1 fruit fly cellular context compared by ENCODE assay signal in genomic region chr3R:14717076-14717711, dm6.
TF ChIP-seq lines count a peak whose summit lies in the region.

No protein-coding gene starts in this region.

TF ChIP-seq in whole organism, embryonic, 481 proteins besides CTCF, POLR2A, EP300 and RAD21 (continued from another document):
- TF ChIP-seq CG15514 (GFP tag; optimal IDR thresholded peaks at IDR 0.05; lab: Kevin White, UChicago): no peak
- no peak for TF ChIP-seq lilli (GFP tag; optimal IDR thresholded peaks at IDR 0.05; lab: Kevin White, UChicago)
- TF ChIP-seq h (optimal IDR thresholded peaks at IDR 0.05; lab: Kevin White, UChicago): no peak
- TF ChIP-seq Dip2 (GFP tag; IDR thresholded peaks at IDR 0.05; lab: Robert Waterston, UW): no peak
- TF ChIP-seq lov (optimal IDR thresholded peaks at IDR 0.05; lab: Kevin White, UChicago): no peak
- TF ChIP-seq lov (GFP tag; IDR thresholded peaks at IDR 0.05; lab: Robert Waterston, UW): 0 out of 3 replicates have a peak, but pooled peaks have one; percentile 29
- TF ChIP-seq ham (GFP tag; IDR thresholded peaks at IDR 0.05; lab: Robert Waterston, UW): no peak
- TF ChIP-seq CG31388 (GFP tag; optimal IDR thresholded peaks at IDR 0.05; lab: Kevin White, UChicago): no peak
- no peak for TF ChIP-seq Ssrp (tag; optimal IDR thresholded peaks at IDR 0.05; lab: Kevin White, UChicago)
- TF ChIP-seq Oaz (GFP tag; IDR thresholded peaks at IDR 0.05; lab: Robert Waterston, UW): no peak
- TF ChIP-seq zen2 (GFP tag; IDR thresholded peaks at IDR 0.05; lab: Robert Waterston, UW; ENCODE audit: partially characterized antibody): no peak
- no peak for TF ChIP-seq gem (tag; optimal IDR thresholded peaks at IDR 0.05; lab: Kevin White, UChicago)
- no peak for TF ChIP-seq chif (GFP tag; optimal IDR thresholded peaks at IDR 0.05; lab: Kevin White, UChicago)
- TF ChIP-seq pnt (GFP tag; optimal IDR thresholded peaks at IDR 0.05; lab: Kevin White, UChicago): no peak
- TF ChIP-seq CG6854 (GFP tag; optimal IDR thresholded peaks at IDR 0.05; lab: Kevin White, UChicago): no peak
- TF ChIP-seq pita (GFP tag; optimal IDR thresholded peaks at IDR 0.05; lab: Kevin White, UChicago): no peak
- no peak for TF ChIP-seq Elba2 (GFP tag; optimal IDR thresholded peaks at IDR 0.05; lab: Kevin White, UChicago)
- peak; percentile 27 to 38 for TF ChIP-seq bsh (GFP tag; optimal IDR thresholded peaks at IDR 0.05; lab: Kevin White, UChicago)
- no peak for TF ChIP-seq Neu2 (GFP tag; optimal IDR thresholded peaks at IDR 0.05; lab: Kevin White, UChicago; ENCODE audit: borderline replicate concordance)
- TF ChIP-seq lola (GFP tag; optimal IDR thresholded peaks at IDR 0.05; lab: Kevin White, UChicago): no peak
- TF ChIP-seq ATbp (GFP tag; optimal IDR thresholded peaks at IDR 0.05; lab: Kevin White, UChicago): no peak
- TF ChIP-seq CG8944 (GFP tag; optimal IDR thresholded peaks at IDR 0.05; lab: Kevin White, UChicago): no peak
- TF ChIP-seq CoRest (tag; optimal IDR thresholded peaks at IDR 0.05; lab: Kevin White, UChicago): no peak
- no peak for TF ChIP-seq Hmr (GFP tag; optimal IDR thresholded peaks at IDR 0.05; lab: Kevin White, UChicago)
- no peak for TF ChIP-seq ttk (GFP tag; IDR thresholded peaks at IDR 0.05; lab: Robert Waterston, UW)
- TF ChIP-seq CG17912 (GFP tag; optimal IDR thresholded peaks at IDR 0.05; lab: Kevin White, UChicago): no peak
- TF ChIP-seq Hmx (GFP tag; optimal IDR thresholded peaks at IDR 0.05; lab: Kevin White, UChicago): no peak
- 0 out of 2 replicates have a peak, but pooled peaks have one; percentile 31 for TF ChIP-seq stc (GFP tag; IDR thresholded peaks at IDR 0.05; lab: Robert Waterston, UW)
- no peak for TF ChIP-seq slp2 (GFP tag; optimal IDR thresholded peaks at IDR 0.05; lab: Kevin White, UChicago)
- TF ChIP-seq bigmax (GFP tag; optimal IDR thresholded peaks at IDR 0.05; lab: Kevin White, UChicago): no peak
- TF ChIP-seq prd (optimal IDR thresholded peaks at IDR 0.05; lab: Kevin White, UChicago): no peak
- TF ChIP-seq prd (GFP tag; IDR thresholded peaks at IDR 0.05; lab: Robert Waterston, UW): peak; percentile 47; the same call in 2 of the 3 replicates
- no peak for TF ChIP-seq zfh2 (GFP tag; optimal IDR thresholded peaks at IDR 0.05; lab: Kevin White, UChicago)
- no peak for TF ChIP-seq br (optimal IDR thresholded peaks at IDR 0.05; lab: Kevin White, UChicago)
- no peak for TF ChIP-seq CG13287 (GFP tag; IDR thresholded peaks at IDR 0.05; lab: Robert Waterston, UW; ENCODE audit: partially characterized antibody)
- TF ChIP-seq oc (tag; optimal IDR thresholded peaks at IDR 0.05; lab: Kevin White, UChicago): peak; percentile 67
- no peak for TF ChIP-seq ato (GFP tag; IDR thresholded peaks at IDR 0.05; lab: Robert Waterston, UW; ENCODE audit: partially characterized antibody)
- no peak for TF ChIP-seq sob (GFP tag; IDR thresholded peaks at IDR 0.05; lab: Robert Waterston, UW)
- TF ChIP-seq Blimp-1 (GFP tag; optimal IDR thresholded peaks at IDR 0.05; lab: Kevin White, UChicago): peak; percentile 1
- TF ChIP-seq twi (tag; optimal IDR thresholded peaks at IDR 0.05; lab: Kevin White, UChicago): peak; percentile 100
- no peak for TF ChIP-seq Hey (tag; optimal IDR thresholded peaks at IDR 0.05; lab: Kevin White, UChicago)
- TF ChIP-seq CG15696 (tag; optimal IDR thresholded peaks at IDR 0.05; lab: Kevin White, UChicago): no peak
- no peak for TF ChIP-seq her (GFP tag; optimal IDR thresholded peaks at IDR 0.05; lab: Kevin White, UChicago)
- TF ChIP-seq exex (tag; optimal IDR thresholded peaks at IDR 0.05; lab: Kevin White, UChicago): peak; percentile 20
- no peak for TF ChIP-seq CG43689 (GFP tag; IDR thresholded peaks at IDR 0.05; lab: Robert Waterston, UW)
- no peak for TF ChIP-seq NfI (GFP tag; optimal IDR thresholded peaks at IDR 0.05; lab: Kevin White, UChicago)
- no peak for TF ChIP-seq Hr78 (GFP tag; optimal IDR thresholded peaks at IDR 0.05; lab: Kevin White, UChicago)
- TF ChIP-seq CG42726 (GFP tag; IDR thresholded peaks at IDR 0.05; lab: Robert Waterston, UW; ENCODE audit: partially characterized antibody): no peak
- TF ChIP-seq Sry-δ (GFP tag; optimal IDR thresholded peaks at IDR 0.05; lab: Kevin White, UChicago): no peak
- no peak for TF ChIP-seq CG3065 (GFP tag; optimal IDR thresholded peaks at IDR 0.05; lab: Kevin White, UChicago)
- TF ChIP-seq CG13296 (GFP tag; optimal IDR thresholded peaks at IDR 0.05; lab: Kevin White, UChicago): no peak
- 0 out of 3 replicates have a peak, but pooled peaks have one; percentile 24 for TF ChIP-seq H15 (GFP tag; IDR thresholded peaks at IDR 0.05; lab: Robert Waterston, UW)
- peak; percentile 41 for TF ChIP-seq cg (GFP tag; optimal IDR thresholded peaks at IDR 0.05; lab: Kevin White, UChicago)
- TF ChIP-seq sug (tag; optimal IDR thresholded peaks at IDR 0.05; lab: Kevin White, UChicago): peak; percentile 24
- TF ChIP-seq Dll (GFP tag; IDR thresholded peaks at IDR 0.05; lab: Robert Waterston, UW; ENCODE audit: partially characterized antibody): no peak
- TF ChIP-seq CG10366 (GFP tag; IDR thresholded peaks at IDR 0.05; lab: Robert Waterston, UW): peak; percentile 16; the same call in 1 of the 2 replicates
- no peak for TF ChIP-seq trh (GFP tag; optimal IDR thresholded peaks at IDR 0.05; lab: Kevin White, UChicago)
- TF ChIP-seq onecut (GFP tag; IDR thresholded peaks at IDR 0.05; lab: Robert Waterston, UW): no peak
- TF ChIP-seq CG4360 (GFP tag; IDR thresholded peaks at IDR 0.05; lab: Robert Waterston, UW): no peak
- no peak for TF ChIP-seq CG11695 (GFP tag; IDR thresholded peaks at IDR 0.05; lab: Robert Waterston, UW)
- TF ChIP-seq Chrac-16 (GFP tag; optimal IDR thresholded peaks at IDR 0.05; lab: Kevin White, UChicago): no peak
- no peak for TF ChIP-seq sr (GFP tag; IDR thresholded peaks at IDR 0.05; lab: Robert Waterston, UW)
- TF ChIP-seq danr (GFP tag; IDR thresholded peaks at IDR 0.05; lab: Robert Waterston, UW): no peak
- peak; percentile 43 for TF ChIP-seq ac (GFP tag; optimal IDR thresholded peaks at IDR 0.05; lab: Kevin White, UChicago)
- TF ChIP-seq ken (GFP tag; IDR thresholded peaks at IDR 0.05; lab: Robert Waterston, UW): no peak
- no peak for TF ChIP-seq tna (GFP tag; IDR thresholded peaks at IDR 0.05; lab: Robert Waterston, UW; ENCODE audit: partially characterized antibody)
- no peak for TF ChIP-seq CG8478 (optimal IDR thresholded peaks at IDR 0.05; lab: Kevin White, UChicago)
- TF ChIP-seq CG1603 (tag; optimal IDR thresholded peaks at IDR 0.05; lab: Kevin White, UChicago): peak; percentile 31
- TF ChIP-seq CG12299 (tag; optimal IDR thresholded peaks at IDR 0.05; lab: Kevin White, UChicago): no peak
- TF ChIP-seq pum (GFP tag; optimal IDR thresholded peaks at IDR 0.05; lab: Kevin White, UChicago): no peak
- no peak for TF ChIP-seq CG8359 (GFP tag; optimal IDR thresholded peaks at IDR 0.05; lab: Kevin White, UChicago; ENCODE audit: borderline replicate concordance)
- no peak for TF ChIP-seq CG14441 (GFP tag; IDR thresholded peaks at IDR 0.05; lab: Robert Waterston, UW)
- no peak for TF ChIP-seq CG2678 (tag; optimal IDR thresholded peaks at IDR 0.05; lab: Kevin White, UChicago)
- no peak for TF ChIP-seq CG15479 (GFP tag; optimal IDR thresholded peaks at IDR 0.05; lab: Kevin White, UChicago)
- TF ChIP-seq Usf (GFP tag; optimal IDR thresholded peaks at IDR 0.05; lab: Kevin White, UChicago): no peak
- TF ChIP-seq CG7928 (GFP tag; optimal IDR thresholded peaks at IDR 0.05; lab: Kevin White, UChicago): no peak
- no peak for TF ChIP-seq amos (GFP tag; IDR thresholded peaks at IDR 0.05; lab: Robert Waterston, UW; ENCODE audit: partially characterized antibody)
- peak; percentile 51 for TF ChIP-seq Med (GFP tag; lab: Kevin White, UChicago)
- no peak for TF ChIP-seq CG9876 (GFP tag; optimal IDR thresholded peaks at IDR 0.05; lab: Kevin White, UChicago)
- peak in 1 of 2 experiments; percentile 3 for TF ChIP-seq Pdp1 (GFP tag; optimal IDR thresholded peaks at IDR 0.05; lab: Kevin White, UChicago)
- TF ChIP-seq Fer3 (tag; optimal IDR thresholded peaks at IDR 0.05; lab: Kevin White, UChicago): no peak
- no peak for TF ChIP-seq scrt (GFP tag; optimal IDR thresholded peaks at IDR 0.05; lab: Kevin White, UChicago)
- no peak for TF ChIP-seq emc (GFP tag; optimal IDR thresholded peaks at IDR 0.05; lab: Kevin White, UChicago)
- no peak for TF ChIP-seq CG7745 (tag; optimal IDR thresholded peaks at IDR 0.05; lab: Kevin White, UChicago)
- no peak for TF ChIP-seq CG7372 (GFP tag; IDR thresholded peaks at IDR 0.05; lab: Robert Waterston, UW)
- TF ChIP-seq CG4328 (GFP tag; optimal IDR thresholded peaks at IDR 0.05; lab: Kevin White, UChicago): no peak
- no peak for TF ChIP-seq sna (GFP tag; IDR thresholded peaks at IDR 0.05; lab: Robert Waterston, UW; ENCODE audit: partially characterized antibody)
- TF ChIP-seq E2f1 (GFP tag; IDR thresholded peaks at IDR 0.05; lab: Robert Waterston, UW): no peak
- no peak for TF ChIP-seq sens (GFP tag; lab: Kevin White, UChicago)
- TF ChIP-seq CG2202 (tag; optimal IDR thresholded peaks at IDR 0.05; lab: Kevin White, UChicago): no peak
- no peak for TF ChIP-seq CG6683 (GFP tag; optimal IDR thresholded peaks at IDR 0.05; lab: Kevin White, UChicago)
- TF ChIP-seq CHES-1-like (GFP tag; optimal IDR thresholded peaks at IDR 0.05; lab: Kevin White, UChicago): no peak
- TF ChIP-seq gsb-n (tag; optimal IDR thresholded peaks at IDR 0.05; lab: Kevin White, UChicago): peak; percentile 59
- no peak for TF ChIP-seq CG8089 (GFP tag; optimal IDR thresholded peaks at IDR 0.05; lab: Kevin White, UChicago)
- no peak for TF ChIP-seq Gug (GFP tag; IDR thresholded peaks at IDR 0.05; lab: Robert Waterston, UW)
- no peak for TF ChIP-seq CG10654 (GFP tag; optimal IDR thresholded peaks at IDR 0.05; lab: Kevin White, UChicago)
- TF ChIP-seq Xrp1 (GFP tag; IDR thresholded peaks at IDR 0.05; lab: Robert Waterston, UW): peak; percentile 43; the same call in 1 of the 2 replicates
- no peak for TF ChIP-seq stwl (tag; optimal IDR thresholded peaks at IDR 0.05; lab: Kevin White, UChicago)
- no peak for TF ChIP-seq bab2 (GFP tag; optimal IDR thresholded peaks at IDR 0.05; lab: Kevin White, UChicago)
- no peak for TF ChIP-seq C15 (GFP tag; IDR thresholded peaks at IDR 0.05; lab: Robert Waterston, UW)
- TF ChIP-seq ab (GFP tag; optimal IDR thresholded peaks at IDR 0.05; lab: Kevin White, UChicago): no peak
- no peak for TF ChIP-seq HLHmδ (GFP tag; optimal IDR thresholded peaks at IDR 0.05; lab: Kevin White, UChicago)
- TF ChIP-seq CG32767 (GFP tag; IDR thresholded peaks at IDR 0.05; lab: Robert Waterston, UW): no peak
- no peak for TF ChIP-seq sc (optimal IDR thresholded peaks at IDR 0.05; lab: Kevin White, UChicago)
- TF ChIP-seq sc (GFP tag; optimal IDR thresholded peaks at IDR 0.05; lab: Kevin White, UChicago): no peak
- peak; percentile 20 for TF ChIP-seq chn (GFP tag; optimal IDR thresholded peaks at IDR 0.05; lab: Kevin White, UChicago)
- TF ChIP-seq unpg (GFP tag; optimal IDR thresholded peaks at IDR 0.05; lab: Kevin White, UChicago): no peak
- no peak for TF ChIP-seq CG17385 (GFP tag; optimal IDR thresholded peaks at IDR 0.05; lab: Kevin White, UChicago)
- TF ChIP-seq slou (GFP tag; optimal IDR thresholded peaks at IDR 0.05; lab: Kevin White, UChicago): no peak
- no peak for TF ChIP-seq eve (GFP tag; optimal IDR thresholded peaks at IDR 0.05; lab: Kevin White, UChicago)
- TF ChIP-seq Nf-YA (GFP tag; IDR thresholded peaks at IDR 0.05; lab: Robert Waterston, UW): no peak
- no peak for TF ChIP-seq Max (GFP tag; optimal IDR thresholded peaks at IDR 0.05; lab: Kevin White, UChicago)
- no peak for TF ChIP-seq CG4617 (GFP tag; optimal IDR thresholded peaks at IDR 0.05; lab: Kevin White, UChicago; ENCODE audit: borderline replicate concordance)
- no peak for TF ChIP-seq CG4854 (GFP tag; optimal IDR thresholded peaks at IDR 0.05; lab: Kevin White, UChicago)
TF ChIP-seq in whole organism, embryonic: peak in this region for 37.
